Worm (Caenorhabditis elegans): ENCODE results near the gene cid-1.
A peak's percentile ranks its signal among the peaks of the same experiment; 100 is the strongest.

cid-1 gene

ce11 chrIII:5150980-5151379 lies 22.7 kb upstream of the cid-1 start:
- no peak for TF ChIP-seq nhr-76 (tag; optimal IDR thresholded peaks at IDR 0.05)
- TF ChIP-seq egl-43 (GFP tag; IDR thresholded peaks at IDR 0.05) = no peak
- no peak for TF ChIP-seq jun-1 (tag; optimal IDR thresholded peaks at IDR 0.05)
- no peak for TF ChIP-seq zag-1 (tag; optimal IDR thresholded peaks at IDR 0.05)
- no peak for TF ChIP-seq mxl-2 (GFP tag; conservative IDR thresholded peaks at IDR 0.05)
- no peak for TF ChIP-seq Y48G9A.11 (GFP tag; IDR thresholded peaks at IDR 0.05)
- TF ChIP-seq lin-13 (GFP tag; optimal IDR thresholded peaks at IDR 0.05) = no peak
- TF ChIP-seq F26F4.8 (GFP tag; conservative IDR thresholded peaks at IDR 0.05) = no peak
- TF ChIP-seq egl-27 (tag; optimal IDR thresholded peaks at IDR 0.05) = no peak
- no peak for TF ChIP-seq hlh-11 (tag; optimal IDR thresholded peaks at IDR 0.05)
- TF ChIP-seq ceh-32 (tag; optimal IDR thresholded peaks at IDR 0.05; ENCODE audit: poor library complexity) = no peak
- TF ChIP-seq F49E8.2 (tag; optimal IDR thresholded peaks at IDR 0.05; ENCODE audit: borderline replicate concordance) = no peak
- no peak for TF ChIP-seq mes-2 (tag; optimal IDR thresholded peaks at IDR 0.05; ENCODE audit: poor library complexity, severe bottlenecking)
- no peak for TF ChIP-seq tra-1 (GFP tag; IDR thresholded peaks at IDR 0.05)
- TF ChIP-seq ces-1 (GFP tag; optimal IDR thresholded peaks at IDR 0.05) = no peak
- no peak for TF ChIP-seq nhr-10 (tag; optimal IDR thresholded peaks at IDR 0.05)
- no peak for TF ChIP-seq dve-1 (tag; optimal IDR thresholded peaks at IDR 0.05; ENCODE audit: insufficient read depth)
- no peak for TF ChIP-seq zfp-2 (tag; optimal IDR thresholded peaks at IDR 0.05)
- TF ChIP-seq sdz-12 (GFP tag; optimal IDR thresholded peaks at IDR 0.05) = no peak
- TF ChIP-seq zfp-3 (GFP tag; conservative IDR thresholded peaks at IDR 0.05) = no peak

- TF ChIP-seq hlh-11 (tag; optimal IDR thresholded peaks at IDR 0.05) = no peak
- peak; percentile 30 for TF ChIP-seq dpl-1 (GFP tag; optimal IDR thresholded peaks at IDR 0.05)
- TF ChIP-seq mep-1 (tag; optimal IDR thresholded peaks at IDR 0.05) = peak; percentile 29
- TF ChIP-seq dve-1 (tag; optimal IDR thresholded peaks at IDR 0.05; ENCODE audit: insufficient read depth) = peak; percentile 26
- peak; percentile 6 for TF ChIP-seq hlh-30 (tag; optimal IDR thresholded peaks at IDR 0.05; ENCODE audit: insufficient read depth)
- no peak for TF ChIP-seq daf-16 (GFP tag; optimal IDR thresholded peaks at IDR 0.05)
- peak; percentile 13 for TF ChIP-seq daf-16 (tag; optimal IDR thresholded peaks at IDR 0.05)
- TF ChIP-seq mes-2 (tag; optimal IDR thresholded peaks at IDR 0.05; ENCODE audit: poor library complexity, severe bottlenecking) = peak; percentile 49
- TF ChIP-seq lsy-2 (tag; optimal IDR thresholded peaks at IDR 0.05) = peak in 1 of 2 experiments; percentile 62
- TF ChIP-seq lin-38 (GFP tag; IDR thresholded peaks at IDR 0.05) = peak; percentile 37; the same call in 1 of the 2 replicates
- no peak for TF ChIP-seq ZK546.5 (tag; optimal IDR thresholded peaks at IDR 0.05)
Observed at ce11 chrIII:5153137-5153536, 20.6 kb upstream of the cid-1 start, which contains the start of the genes rbm-42 and grwd-1. Gene rbm-42, minus strand, starts transcription at chrIII:5153229. Gene grwd-1, plus strand, starts transcription at chrIII:5153464.

- TF ChIP-seq ctbp-1 (GFP tag; IDR thresholded peaks at IDR 0.05) (0 out of 2 replicates have a peak, but pooled peaks have one; percentile 11), mes-2 (tag; optimal IDR thresholded peaks at IDR 0.05; ENCODE audit: poor library complexity, severe bottlenecking) (peak; percentile 7), lin-38 (GFP tag; IDR thresholded peaks at IDR 0.05) (0 out of 2 replicates have a peak, but pooled peaks have one; percentile 12), nhr-48 (tag; optimal IDR thresholded peaks at IDR 0.05) (no peak)
Observed at ce11 chrIII:5155393-5155792, 18.3 kb upstream of the cid-1 start.

ce11 chrIII:5158674-5159073 lies 15.0 kb upstream of the cid-1 start, which contains the start of gene oxy-4:
Gene oxy-4, minus strand, starts transcription at chrIII:5158774.
- TF ChIP-seq Y48G9A.11 (GFP tag; IDR thresholded peaks at IDR 0.05) = no peak
- no peak for TF ChIP-seq F26F4.8 (GFP tag; conservative IDR thresholded peaks at IDR 0.05)
- no peak for TF ChIP-seq zfp-2 (tag; optimal IDR thresholded peaks at IDR 0.05)
- TF ChIP-seq fkh-10 (GFP tag; optimal IDR thresholded peaks at IDR 0.05) = no peak
- TF ChIP-seq sdz-12 (GFP tag; optimal IDR thresholded peaks at IDR 0.05) = no peak
- no peak for TF ChIP-seq nhr-237 (tag; optimal IDR thresholded peaks at IDR 0.05)
- no peak for TF ChIP-seq mes-2 (tag; optimal IDR thresholded peaks at IDR 0.05; ENCODE audit: poor library complexity, severe bottlenecking)

ce11 chrIII:5159505-5159904 lies 14.2 kb upstream of the cid-1 start, which contains the start of gene T10F2.5:
Gene T10F2.5, minus strand, starts transcription at chrIII:5159605.
- no peak for TF ChIP-seq nhr-111 (GFP tag; optimal IDR thresholded peaks at IDR 0.05)
- TF ChIP-seq lin-38 (GFP tag; IDR thresholded peaks at IDR 0.05) = peak; percentile 34
